Worm (Caenorhabditis elegans): ENCODE measurements around the gene srg-16.

The srg-16 gene

DNA sequence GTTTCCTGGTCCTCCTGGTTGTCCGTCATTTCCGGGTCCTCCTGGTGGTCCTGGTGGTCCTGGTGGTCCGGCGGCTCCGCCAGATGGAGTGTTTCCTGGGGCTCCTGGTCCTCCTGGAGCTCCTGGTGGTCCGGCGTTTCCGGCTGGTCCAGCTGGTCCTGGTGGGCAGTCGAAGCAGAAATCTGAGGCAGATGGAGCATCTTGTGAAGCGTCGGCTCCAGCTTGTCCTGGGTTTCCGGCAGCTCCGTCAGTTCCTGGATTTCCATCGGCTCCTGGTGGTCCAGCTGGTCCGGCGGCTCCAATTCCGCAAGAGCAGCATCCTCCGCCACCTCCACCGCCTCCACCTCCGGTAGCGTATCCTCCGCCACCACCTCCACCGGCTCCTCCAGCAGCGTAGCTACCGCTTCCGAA lies 27.1 kb downstream of the srg-16 start:
- TF ChIP-seq ceh-8 (GFP tag; optimal IDR thresholded peaks at IDR 0.05) (peak; percentile 50), C34B4.2 (tag; optimal IDR thresholded peaks at IDR 0.05) (no peak), tbx-2 (tag; optimal IDR thresholded peaks at IDR 0.05) (no peak)

DNA sequence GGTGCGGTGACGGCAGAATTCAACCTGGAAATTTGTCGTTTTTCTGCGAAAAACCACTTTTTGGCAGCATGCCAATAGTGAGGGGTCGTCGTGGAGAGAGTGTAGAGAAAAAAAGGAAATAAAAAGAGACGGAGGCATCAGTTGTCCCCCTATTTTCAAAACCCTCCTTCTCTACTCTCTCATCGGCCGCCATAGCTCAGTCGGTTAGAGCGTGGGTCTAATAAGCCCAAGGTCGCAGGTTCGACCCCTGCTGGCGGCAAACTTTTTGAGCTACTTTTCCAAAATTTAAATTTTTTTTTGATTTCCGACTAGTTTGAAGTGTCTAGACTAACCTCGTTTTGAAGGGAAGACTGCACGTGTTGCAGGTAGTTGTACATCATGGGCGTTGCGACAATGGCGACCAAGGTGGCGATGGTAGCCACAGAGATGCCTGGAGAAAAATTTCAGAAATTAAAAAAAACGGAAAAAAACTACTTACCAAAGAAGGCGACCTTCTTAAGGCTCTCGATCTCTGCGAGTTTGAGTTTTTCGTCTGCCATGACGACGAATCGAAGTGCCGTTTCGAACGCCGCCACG lies 27.7 kb downstream of the srg-16 start, which contains the start of gene col-85:
col-85 (minus strand) TSS at position 540 of the 576 bp plus-strand sequence.
- TF ChIP-seq C04F5.9 (tag; optimal IDR thresholded peaks at IDR 0.05) (no peak), nhr-28 (tag; optimal IDR thresholded peaks at IDR 0.05) (no peak), jun-1 (tag; optimal IDR thresholded peaks at IDR 0.05) (peak; percentile 37), dsc-1 (tag; optimal IDR thresholded peaks at IDR 0.05) (peak; percentile 75), nhr-77 (tag; optimal IDR thresholded peaks at IDR 0.05) (peak; percentile 70), nhr-20 (tag; optimal IDR thresholded peaks at IDR 0.05) (peak; percentile 70), ama-1 (optimal IDR thresholded peaks at IDR 0.05) (no peak), ztf-4 (tag; optimal IDR thresholded peaks at IDR 0.05) (no peak), sptf-1 (tag; optimal IDR thresholded peaks at IDR 0.05) (no peak), pag-3 (tag; optimal IDR thresholded peaks at IDR 0.05; ENCODE audit: borderline replicate concordance, insufficient read depth) (no peak), lir-3 (tag; optimal IDR thresholded peaks at IDR 0.05; ENCODE audit: poor library complexity) (peak; percentile 44), ces-1 (GFP tag; optimal IDR thresholded peaks at IDR 0.05) (no peak), alr-1 (tag; optimal IDR thresholded peaks at IDR 0.05; ENCODE audit: borderline replicate concordance) (no peak), irx-1 (tag; optimal IDR thresholded peaks at IDR 0.05) (peak; percentile 57), Y116A8C.19 (tag; optimal IDR thresholded peaks at IDR 0.05; ENCODE audit: borderline replicate concordance) (no peak), C34B4.2 (tag; optimal IDR thresholded peaks at IDR 0.05) (no peak), lsy-2 (tag; optimal IDR thresholded peaks at IDR 0.05) (peak; percentile 57 to 68), nhr-85 (tag) (peak; percentile 72), nhr-76 (tag; optimal IDR thresholded peaks at IDR 0.05) (no peak), aha-1 (tag; optimal IDR thresholded peaks at IDR 0.05) (no peak), ztf-11 (tag; optimal IDR thresholded peaks at IDR 0.05) (peak in 1 of 2 experiments; percentile 16), ceh-82 (tag; optimal IDR thresholded peaks at IDR 0.05) (peak; percentile 27 to 79 (median 55)), pqm-1 (tag; optimal IDR thresholded peaks at IDR 0.05) (peak; percentile 11), mep-1 (tag; optimal IDR thresholded peaks at IDR 0.05) (peak; percentile 56), fos-1 (tag; optimal IDR thresholded peaks at IDR 0.05) (peak; percentile 69), mdl-1 (tag; optimal IDR thresholded peaks at IDR 0.05) (peak in 1 of 2 experiments; percentile 47), pax-3 (tag; optimal IDR thresholded peaks at IDR 0.05) (peak; percentile 47), lin-15B (tag; optimal IDR thresholded peaks at IDR 0.05) (peak; percentile 16), ceh-63 (GFP tag; optimal IDR thresholded peaks at IDR 0.05) (no peak), ceh-88 (GFP tag; IDR thresholded peaks at IDR 0.05) (no peak), unc-98 (GFP tag; IDR thresholded peaks at IDR 0.05) (peak; percentile 60; the same call in 1 of the 2 replicates), skn-1 (tag; optimal IDR thresholded peaks at IDR 0.05) (peak; percentile 53), hlh-4 (tag; optimal IDR thresholded peaks at IDR 0.05) (no peak), sox-4 (tag; optimal IDR thresholded peaks at IDR 0.05) (no peak), unc-62 (GFP tag; optimal IDR thresholded peaks at IDR 0.05) (no peak), nhr-11 (tag; optimal IDR thresholded peaks at IDR 0.05) (no peak), egl-27 (tag; optimal IDR thresholded peaks at IDR 0.05) (peak in 1 of 2 experiments; percentile 53), unc-30 (tag; optimal IDR thresholded peaks at IDR 0.05) (no peak), mef-2 (tag; optimal IDR thresholded peaks at IDR 0.05) (peak; percentile 19), elt-3 (tag; optimal IDR thresholded peaks at IDR 0.05) (peak in 2 of 6 experiments; percentile 10 to 30), lin-39 (tag; optimal IDR thresholded peaks at IDR 0.05) (no peak), unc-86 (tag; optimal IDR thresholded peaks at IDR 0.05) (peak; percentile 49), nhr-237 (tag; optimal IDR thresholded peaks at IDR 0.05) (no peak), lin-14 (GFP tag; optimal IDR thresholded peaks at IDR 0.05) (peak; percentile 74), fkh-8 (tag; optimal IDR thresholded peaks at IDR 0.05) (peak; percentile 83), nhr-47 (tag; optimal IDR thresholded peaks at IDR 0.05) (peak; percentile 82), zip-4 (GFP tag; optimal IDR thresholded peaks at IDR 0.05) (no peak), grh-1 (GFP tag; IDR thresholded peaks at IDR 0.05) (peak; percentile 43; the same call in 1 of the 2 replicates), nhr-84 (tag; optimal IDR thresholded peaks at IDR 0.05) (no peak)
